Worm (Caenorhabditis elegans): ENCODE results near the gene twk-2.

DNA sequence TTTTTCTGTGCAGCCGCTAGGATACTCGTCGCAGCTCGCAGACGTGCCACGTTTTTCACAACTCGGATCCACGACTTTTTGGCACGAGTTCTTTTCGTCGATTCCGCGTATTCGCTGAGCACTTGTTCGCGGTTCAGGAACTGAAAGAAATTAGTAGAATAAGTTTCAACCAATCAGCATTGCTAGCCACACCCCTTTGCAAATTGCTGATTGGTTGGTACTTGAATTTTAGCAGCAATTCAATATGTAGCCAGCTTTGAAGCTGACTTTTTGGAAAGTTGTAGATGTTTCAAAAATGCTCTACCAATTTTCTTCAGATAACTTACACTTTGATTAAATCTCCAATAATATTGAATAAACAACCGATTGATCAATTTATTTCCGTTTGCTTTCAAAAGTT lies 11.7 kb downstream of the twk-2 start:
- TF ChIP-seq K11D2.4 (GFP tag; IDR thresholded peaks at IDR 0.05) (no peak), snpc-1.3 (tag; optimal IDR thresholded peaks at IDR 0.05; ENCODE audit: insufficient read depth) (no peak), him-1 (tag; optimal IDR thresholded peaks at IDR 0.05) (no peak), fkh-3 (tag; optimal IDR thresholded peaks at IDR 0.05) (no peak), sptf-2 (GFP tag; optimal IDR thresholded peaks at IDR 0.05) (no peak)
